Worm (Caenorhabditis elegans) whole organism, early embryonic: ENCODE measurements around the gene bcc-1.

Source experiments
- F13C5.2 ChIP-seq: sonication (generic microtip); optimal IDR thresholded peaks from 2 replicates; lab custom pipeline; 2017; ENCODE audit warnings: mild to moderate bottlenecking, missing genetic modification characterization, inconsistent platforms, missing compliant biosample characterization
- aly-1 ChIP-seq: sonication (generic microtip); optimal IDR thresholded peaks from 2 replicates; lab custom pipeline; 2016; ENCODE audit warnings: missing genetic modification characterization, missing compliant biosample characterization
- ama-1 ChIP-seq: fragments of 150-350 bp; optimal IDR thresholded peaks from 2 replicates; lab custom pipeline; 2014
- ceh-13 ChIP-seq: fragments of 200-800 bp; sonication (Bioruptor generic); optimal IDR thresholded peaks from 2 replicates; lab custom pipeline; 2018; ENCODE audit warnings: mild to moderate bottlenecking, missing genetic modification characterization, missing compliant biosample characterization
- flt-1 ChIP-seq: fragments of 200-800 bp; sonication (Bioruptor generic); IDR thresholded peaks from 2 replicates; pipeline ENCODE4 v1.3.6; 2022; ENCODE audit warnings: missing genetic modification characterization, missing compliant biosample characterization
- hmbx-1 ChIP-seq: sonication (generic microtip); optimal IDR thresholded peaks from 2 replicates; lab custom pipeline; 2016; ENCODE audit warnings: mild to moderate bottlenecking, missing genetic modification characterization, missing compliant biosample characterization
- hmg-4 ChIP-seq: fragments of 200-800 bp; sonication (Bioruptor generic); optimal IDR thresholded peaks from 2 replicates; lab custom pipeline; 2018; ENCODE audit warnings: mild to moderate bottlenecking, missing genetic modification characterization, missing compliant biosample characterization
- pes-1 ChIP-seq: fragments of 200-800 bp; sonication (Bioruptor generic); IDR thresholded peaks from 2 replicates; pipeline ENCODE4 v1.3.6; 2022; ENCODE audit warnings: missing genetic modification reagents, missing genetic modification characterization, missing compliant biosample characterization
- tbx-11 ChIP-seq: fragments of 200-800 bp; sonication (Bioruptor generic); IDR thresholded peaks from 2 replicates; pipeline ENCODE4 v1.3.6; 2022; ENCODE audit warnings: missing genetic modification characterization, missing compliant biosample characterization
- tra-4 ChIP-seq: sonication (generic microtip); optimal IDR thresholded peaks from 2 replicates; lab custom pipeline; 2017; ENCODE audit warnings: missing genetic modification characterization, missing compliant biosample characterization

ce11 chrIV:11126028-11126427 is 33.7 kb upstream of the bcc-1 start:
- TF ChIP-seq ama-1 (lab: Kevin White, UChicago) = no peak
- TF ChIP-seq hmg-4 (GFP tag; lab: Kevin White, UChicago) = no peak
- no peak for TF ChIP-seq F13C5.2 (tag; lab: Kevin White, UChicago)
- TF ChIP-seq tbx-11 = no peak
- TF ChIP-seq hmbx-1 (tag; lab: Kevin White, UChicago) = no peak
- TF ChIP-seq ceh-13 (GFP tag; lab: Kevin White, UChicago) = no peak
- TF ChIP-seq pes-1 (GFP tag; lab: Robert Waterston, UW) = no peak
- TF ChIP-seq tra-4 (tag; lab: Kevin White, UChicago) = no peak
- no peak for TF ChIP-seq flt-1 (GFP tag; lab: Robert Waterston, UW)
- TF ChIP-seq aly-1 (tag; lab: Kevin White, UChicago) = no peak
